Worm (Caenorhabditis elegans): ENCODE data around the gene sma-3.

ce11 chrIII:6885889-6886288 is 22.1 kb upstream of the sma-3 start:
- TF ChIP-seq pha-4 (tag; optimal IDR thresholded peaks at IDR 0.05) (no peak), fkh-6 (tag; optimal IDR thresholded peaks at IDR 0.05) (no peak), tbx-2 (tag; optimal IDR thresholded peaks at IDR 0.05) (no peak), madf-2 (tag; optimal IDR thresholded peaks at IDR 0.05) (no peak)
